Fruit fly (Drosophila melanogaster) whole organism, embryonic: Measurements from ENCODE around the gene CG14095.
A peak's percentile ranks its signal among the peaks of the same experiment; 100 is the strongest.

Experiments
- CG10462 ChIP-seq: fragments of 200-800 bp; sonication (Bioruptor generic); optimal IDR thresholded peaks from 2 replicates; lab custom pipeline; 2016; ENCODE audit warnings: missing biosample characterization, missing genetic modification characterization
- CG10543 ChIP-seq: fragments of 200-800 bp; sonication (Bioruptor generic); optimal IDR thresholded peaks from 3 replicates; lab custom pipeline; 2017; ENCODE audit warnings: missing biosample characterization, mild to moderate bottlenecking, missing genetic modification characterization, moderate library complexity
- CG12769 ChIP-seq: fragments of 200-800 bp; sonication (Bioruptor generic); optimal IDR thresholded peaks from 2 replicates; lab custom pipeline; 2019; ENCODE audit warnings: missing biosample characterization, mild to moderate bottlenecking, missing genetic modification characterization, moderate library complexity
- CG13894 ChIP-seq: fragments of 200-800 bp; sonication (Bioruptor generic); optimal IDR thresholded peaks from 3 replicates; lab custom pipeline; 2018; ENCODE audit warnings: missing biosample characterization, mild to moderate bottlenecking, missing genetic modification characterization, moderate library complexity
- CG2120 ChIP-seq: fragments of 200-800 bp; sonication (Bioruptor generic); optimal IDR thresholded peaks from 3 replicates; lab custom pipeline; 2016; ENCODE audit warnings: missing biosample characterization, missing genetic modification characterization
- CG2875 ChIP-seq: fragments of 200-800 bp; sonication (Bioruptor generic); optimal IDR thresholded peaks from 2 replicates; lab custom pipeline; 2017; ENCODE audit warnings: missing biosample characterization, mild to moderate bottlenecking, missing genetic modification characterization, missing genetic modification reagents
- CG30403 ChIP-seq: fragments of 200-800 bp; sonication (Bioruptor generic); optimal IDR thresholded peaks from 3 replicates; lab custom pipeline; 2016; ENCODE audit warnings: missing biosample characterization, missing genetic modification characterization
- CG32532 ChIP-seq: fragments of 200-800 bp; sonication (Bioruptor generic); IDR thresholded peaks from 2 replicates; pipeline ENCODE4 v1.3.6; 2022; ENCODE audit warnings: missing biosample characterization, missing genetic modification characterization
- CG32772 ChIP-seq: fragments of 200-800 bp; sonication (Bioruptor generic); IDR thresholded peaks from 2 replicates; pipeline ENCODE4 v1.3.6; 2022; ENCODE audit warnings: missing biosample characterization, missing genetic modification characterization
- CG3838 ChIP-seq: fragments of 200-800 bp; sonication (Bioruptor generic); optimal IDR thresholded peaks from 3 replicates; lab custom pipeline; 2016; ENCODE audit warnings: missing biosample characterization, missing genetic modification characterization
- CG43689 ChIP-seq: fragments of 200-800 bp; sonication (Bioruptor generic); IDR thresholded peaks from 2 replicates; pipeline ENCODE4 v1.3.6; 2022; ENCODE audit warnings: missing biosample characterization, missing genetic modification characterization
- CG6765 ChIP-seq: fragments of 200-800 bp; sonication (Bioruptor generic); optimal IDR thresholded peaks from 3 replicates; lab custom pipeline; 2017; ENCODE audit warnings: missing biosample characterization, mild to moderate bottlenecking, missing genetic modification characterization
- CG7745 ChIP-seq: fragments of 200-800 bp; sonication (Bioruptor generic); optimal IDR thresholded peaks from 2 replicates; lab custom pipeline; 2018; ENCODE audit warnings: missing biosample characterization, mild to moderate bottlenecking, missing genetic modification characterization, moderate library complexity
- CG7928 ChIP-seq: fragments of 200-800 bp; sonication (Bioruptor generic); optimal IDR thresholded peaks from 2 replicates; lab custom pipeline; 2017; ENCODE audit warnings: missing biosample characterization, mild to moderate bottlenecking, missing genetic modification characterization
- CG8359 ChIP-seq: fragments of 200-800 bp; sonication (Bioruptor generic); optimal IDR thresholded peaks from 2 replicates; lab custom pipeline; 2017; ENCODE audit warnings: missing biosample characterization, mild to moderate bottlenecking, missing genetic modification characterization, borderline replicate concordance
- CG8388 ChIP-seq: fragments of 200-800 bp; sonication (Bioruptor generic); optimal IDR thresholded peaks from 2 replicates; lab custom pipeline; 2019; ENCODE audit warnings: missing biosample characterization, mild to moderate bottlenecking, missing genetic modification characterization, moderate library complexity
- CG9437 ChIP-seq: fragments of 200-800 bp; sonication (Bioruptor generic); optimal IDR thresholded peaks from 2 replicates; lab custom pipeline; 2018; ENCODE audit warnings: missing biosample characterization, mild to moderate bottlenecking, missing genetic modification characterization
- CG9876 ChIP-seq: fragments of 200-800 bp; sonication (Bioruptor generic); optimal IDR thresholded peaks from 2 replicates; lab custom pipeline; 2016; ENCODE audit warnings: missing biosample characterization, missing genetic modification characterization
- CG9932 ChIP-seq: fragments of 200-800 bp; sonication (Bioruptor generic); IDR thresholded peaks from 2 replicates; pipeline ENCODE4 v1.3.6; 2022; ENCODE audit warnings: missing biosample characterization, missing genetic modification characterization
- D19A ChIP-seq: fragments of 200-800 bp; optimal IDR thresholded peaks from 3 replicates; lab custom pipeline; 2019; ENCODE audit warnings: missing biosample characterization, mild to moderate bottlenecking, missing genetic modification characterization, moderate library complexity
- Dbx ChIP-seq: fragments of 200-800 bp; sonication (Bioruptor generic); IDR thresholded peaks from 3 replicates; pipeline ENCODE4 v1.3.6; 2022; ENCODE audit warnings: missing biosample characterization, missing genetic modification characterization
- Deaf1 ChIP-seq: fragments of 200-800 bp; optimal IDR thresholded peaks from 3 replicates; lab custom pipeline; 2019; ENCODE audit warnings: missing biosample characterization, mild to moderate bottlenecking, missing genetic modification characterization, moderate library complexity
- Drgx ChIP-seq: fragments of 200-800 bp; sonication (Bioruptor generic); IDR thresholded peaks from 2 replicates; pipeline ENCODE4 v1.3.6; 2022; ENCODE audit warnings: missing biosample characterization, missing genetic modification characterization
- E2f2 ChIP-seq: fragments of 200-800 bp; sonication (Bioruptor generic); IDR thresholded peaks from 2 replicates; pipeline ENCODE4 v1.3.6; 2022; ENCODE audit warnings: missing biosample characterization, missing genetic modification characterization
- Hmr ChIP-seq: fragments of 200-800 bp; sonication (Bioruptor generic); optimal IDR thresholded peaks from 3 replicates; lab custom pipeline; 2017; ENCODE audit warnings: mild to moderate bottlenecking, missing biosample characterization, missing genetic modification reagents, missing genetic modification characterization
- Med ChIP-seq: fragments of 200-800 bp; sonication (Bioruptor generic); peaks from one replicate; lab custom pipeline; 2016; ENCODE audit warnings: missing biosample characterization, missing genetic modification characterization, mild to moderate bottlenecking, inconsistent platforms, moderate library complexity
- Meics ChIP-seq: fragments of 200-800 bp; sonication (Bioruptor generic); optimal IDR thresholded peaks from 2 replicates; lab custom pipeline; 2017; ENCODE audit warnings: missing biosample characterization, mild to moderate bottlenecking, missing genetic modification characterization
- Opbp ChIP-seq: fragments of 200-800 bp; sonication (Bioruptor generic); IDR thresholded peaks from 3 replicates; pipeline ENCODE4 v1.3.6; 2022; ENCODE audit warnings: missing biosample characterization, missing genetic modification characterization; ENCODE audit not compliant: partially characterized antibody
- PHDP ChIP-seq: fragments of 200-800 bp; sonication (Bioruptor generic); optimal IDR thresholded peaks from 3 replicates; lab custom pipeline; 2018; ENCODE audit warnings: missing biosample characterization, mild to moderate bottlenecking, missing genetic modification characterization, moderate library complexity
- Rfx ChIP-seq: fragments of 200-800 bp; sonication (Bioruptor generic); IDR thresholded peaks from 2 replicates; pipeline ENCODE4 v1.3.6; 2022; ENCODE audit warnings: missing biosample characterization, missing genetic modification characterization
- ara ChIP-seq: fragments of 200-800 bp; sonication (Bioruptor generic); IDR thresholded peaks from 2 replicates; pipeline ENCODE4 v1.3.6; 2022; ENCODE audit warnings: missing biosample characterization, missing genetic modification characterization
- cato ChIP-seq: fragments of 200-800 bp; sonication (Bioruptor generic); optimal IDR thresholded peaks from 2 replicates; lab custom pipeline; 2016; ENCODE audit warnings: missing biosample characterization, missing genetic modification characterization, borderline replicate concordance
- chinmo ChIP-seq: fragments of 200-800 bp; sonication (Bioruptor generic); IDR thresholded peaks from 4 replicates; pipeline ENCODE4 v1.3.6; 2022; ENCODE audit warnings: missing biosample characterization, missing genetic modification characterization; ENCODE audit not compliant: partially characterized antibody
- dysf ChIP-seq: fragments of 200-800 bp; sonication (Bioruptor generic); IDR thresholded peaks from 3 replicates; pipeline ENCODE4 v1.3.6; 2022; ENCODE audit warnings: missing biosample characterization, missing genetic modification characterization
- her ChIP-seq: fragments of 200-800 bp; sonication (Bioruptor generic); optimal IDR thresholded peaks from 2 replicates; lab custom pipeline; 2016; ENCODE audit warnings: missing biosample characterization, missing genetic modification characterization
- lmd ChIP-seq: fragments of 200-800 bp; sonication (Bioruptor generic); IDR thresholded peaks from 2 replicates; pipeline ENCODE4 v1.3.6; 2022; ENCODE audit warnings: missing biosample characterization, missing genetic modification characterization
- row ChIP-seq: fragments of 200-800 bp; sonication (Bioruptor generic); IDR thresholded peaks from 3 replicates; pipeline ENCODE4 v1.3.6; 2022; ENCODE audit warnings: missing biosample characterization, missing genetic modification characterization
- sc ChIP-seq, 3 experiments: fragments of >200 bp in 2 of 3; fragments of 200-800 bp in 1 of 3; sonication (Bioruptor generic) in 1 of 3; optimal IDR thresholded peaks; 2 replicates in 2 of 3; 3 replicates in 1 of 3; lab custom pipeline; 2017; ENCODE audit warnings: mild to moderate bottlenecking in 1 of 3, missing biosample characterization in 1 of 3, missing genetic modification characterization in 1 of 3, missing genetic modification reagents in 1 of 3
- sd ChIP-seq: fragments of 200-800 bp; sonication (Bioruptor generic); optimal IDR thresholded peaks from 3 replicates; lab custom pipeline; 2018; ENCODE audit warnings: missing biosample characterization, mild to moderate bottlenecking, missing genetic modification characterization, moderate library complexity
- sens ChIP-seq: fragments of 200-800 bp; sonication (Bioruptor generic); peaks from one replicate; lab custom pipeline; 2016; ENCODE audit warnings: missing biosample characterization, missing genetic modification characterization
- tio ChIP-seq: fragments of 200-800 bp; sonication (Bioruptor generic); optimal IDR thresholded peaks from 2 replicates; lab custom pipeline; 2017; ENCODE audit warnings: missing biosample characterization, missing genetic modification characterization, inconsistent platforms
- ttk ChIP-seq: fragments of 200-800 bp; sonication (Bioruptor generic); IDR thresholded peaks from 2 replicates; pipeline ENCODE4 v2.1.2; 2022; ENCODE audit warnings: missing biosample characterization, missing genetic modification characterization
- vfl ChIP-seq: fragments of 200-800 bp; sonication (Bioruptor generic); optimal IDR thresholded peaks from 2 replicates; lab custom pipeline; 2016; ENCODE audit warnings: missing biosample characterization, missing genetic modification characterization
- wdn ChIP-seq: fragments of 200-800 bp; sonication (Bioruptor generic); IDR thresholded peaks from 2 replicates; pipeline ENCODE4 v1.3.6; 2022; ENCODE audit warnings: missing biosample characterization, missing genetic modification characterization

Gene CG14095

dm6 chr3L:19497623-19498022 lies 33.1 kb upstream of the CG14095 start, which contains the start of gene CG9449:
Gene CG9449 (minus strand): TSS chr3L:19497723.
- TF ChIP-seq ara (GFP tag; lab: Robert Waterston, UW) (no peak), PHDP (tag; lab: Kevin White, UChicago) (peak; percentile 29), sc (optimal IDR thresholded peaks at IDR 0.05; lab: Kevin White, UChicago) (no peak), sc (GFP tag; optimal IDR thresholded peaks at IDR 0.05; lab: Kevin White, UChicago) (no peak), CG8388 (GFP tag; lab: Kevin White, UChicago) (no peak), CG30403 (no peak), sens (GFP tag; lab: Kevin White, UChicago) (peak; percentile 34), CG9876 (no peak), CG9437 (GFP tag; lab: Kevin White, UChicago) (peak; percentile 12), CG3838 (no peak), Med (GFP tag; lab: Kevin White, UChicago) (peak; percentile 30), CG7745 (tag; lab: Kevin White, UChicago) (no peak)

- TF ChIP-seq E2f2 (GFP tag; lab: Robert Waterston, UW) (no peak), sd (peak; percentile 51), chinmo (GFP tag; lab: Robert Waterston, UW) (0 out of 4 replicates have a peak, but pooled peaks have one; percentile 49), Opbp (GFP tag; lab: Robert Waterston, UW) (no peak), vfl (no peak), her (GFP tag; lab: Kevin White, UChicago) (no peak), CG8359 (GFP tag; lab: Kevin White, UChicago) (peak; percentile 96)
Measured at dm6 chr3L:19497135-19497534, 32.6 kb upstream of the CG14095 start.

- TF ChIP-seq Hmr (GFP tag; lab: Kevin White, UChicago) (peak; percentile 8), cato (GFP tag; lab: Kevin White, UChicago) (no peak), CG32772 (GFP tag; lab: Robert Waterston, UW) (0 out of 2 replicates have a peak, but pooled peaks have one; percentile 21), CG9932 (GFP tag; lab: Robert Waterston, UW) (peak; percentile 40; the same call in 1 of the 2 replicates), CG10462 (GFP tag; lab: Kevin White, UChicago) (no peak), CG13894 (tag; lab: Kevin White, UChicago) (peak; percentile 54), Deaf1 (tag; lab: Kevin White, UChicago) (peak; percentile 52), Drgx (GFP tag; lab: Robert Waterston, UW) (no peak), Med (GFP tag; lab: Kevin White, UChicago) (peak; percentile 69), dysf (GFP tag; lab: Robert Waterston, UW) (peak; percentile 28; the same call in 1 of the 3 replicates), tio (GFP tag; lab: Kevin White, UChicago) (no peak), Dbx (GFP tag; lab: Robert Waterston, UW) (0 out of 3 replicates have a peak, but pooled peaks have one; percentile 16), CG2875 (GFP tag; lab: Kevin White, UChicago) (no peak), Rfx (peak; percentile 33; the same call in 1 of the 2 replicates), Meics (GFP tag; lab: Kevin White, UChicago) (no peak), CG12769 (tag; lab: Kevin White, UChicago) (peak; percentile 61), CG43689 (no peak), CG32532 (GFP tag; lab: Robert Waterston, UW) (peak; percentile 27; the same call in 1 of the 2 replicates), CG2120 (GFP tag; lab: Kevin White, UChicago) (peak; percentile 3), CG6765 (GFP tag; lab: Kevin White, UChicago) (peak; percentile 33), CG7928 (GFP tag; lab: Kevin White, UChicago) (no peak), row (GFP tag; lab: Robert Waterston, UW) (no peak), lmd (GFP tag; lab: Robert Waterston, UW) (peak; percentile 4; the same call in 1 of the 2 replicates), wdn (GFP tag; lab: Robert Waterston, UW) (0 out of 2 replicates have a peak, but pooled peaks have one; percentile 48), ttk (0 out of 2 replicates have a peak, but pooled peaks have one; percentile 9), D19A (no peak), CG10543 (GFP tag; lab: Kevin White, UChicago) (peak; percentile 3)
Measured at dm6 chr3L:19496600-19496999, 32.0 kb upstream of the CG14095 start.
